Worm (Caenorhabditis elegans) whole organism, mixed stage, embryonic: ENCODE results near the gene C13A10.1.

Experiments used
- M03D4.4 ChIP-seq: sonication (generic microtip); optimal IDR thresholded peaks from 2 replicates; lab custom pipeline; 2017; ENCODE audit warnings: mild to moderate bottlenecking, missing genetic modification characterization, missing compliant biosample characterization
- bed-3 ChIP-seq: fragments of 200-800 bp; sonication (Bioruptor generic); optimal IDR thresholded peaks from 3 replicates; lab custom pipeline; 2018; ENCODE audit warnings: mild to moderate bottlenecking, missing genetic modification characterization, moderate library complexity, missing compliant biosample characterization
- blmp-1 ChIP-seq: fragments of 150-350 bp; optimal IDR thresholded peaks from 2 replicates; lab custom pipeline; 2014; ENCODE audit warnings: missing biosample characterization, missing genetic modification characterization
- ceh-39 ChIP-seq: fragments of 150-350 bp; optimal IDR thresholded peaks from 2 replicates; lab custom pipeline; 2014; ENCODE audit warnings: missing biosample characterization, missing genetic modification characterization
- ceh-83 ChIP-seq: fragments of 200-800 bp; sonication (Bioruptor generic); optimal IDR thresholded peaks from 2 replicates; lab custom pipeline; 2018; ENCODE audit warnings: mild to moderate bottlenecking, missing genetic modification characterization, missing compliant biosample characterization
- ces-1 ChIP-seq: fragments of 150-350 bp; optimal IDR thresholded peaks from 2 replicates; lab custom pipeline; 2014; ENCODE audit warnings: missing biosample characterization, missing genetic modification reagents, missing genetic modification characterization
- drap-1 ChIP-seq: fragments of 200-800 bp; sonication (Bioruptor generic); optimal IDR thresholded peaks from 3 replicates; lab custom pipeline; 2018; ENCODE audit warnings: mild to moderate bottlenecking, missing genetic modification characterization, missing compliant biosample characterization
- elt-1 ChIP-seq: sonication (generic microtip); optimal IDR thresholded peaks from 2 replicates; lab custom pipeline; 2017; ENCODE audit warnings: missing genetic modification characterization, mild to moderate bottlenecking, missing compliant biosample characterization, antibody characterized with exemption, moderate library complexity, borderline replicate concordance; ENCODE audit not compliant: insufficient read depth
- elt-3 ChIP-seq: fragments of 150-350 bp; optimal IDR thresholded peaks from 2 replicates; lab custom pipeline; 2014; ENCODE audit warnings: missing biosample characterization, missing genetic modification characterization
- flh-1 ChIP-seq: fragments of 200-800 bp; sonication (Bioruptor generic); optimal IDR thresholded peaks from 2 replicates; lab custom pipeline; 2018; ENCODE audit warnings: mild to moderate bottlenecking, missing genetic modification characterization, moderate library complexity, missing compliant biosample characterization
- ham-2 ChIP-seq: fragments of 200-800 bp; sonication (Bioruptor generic); optimal IDR thresholded peaks from 2 replicates; lab custom pipeline; 2018; ENCODE audit warnings: mild to moderate bottlenecking, missing genetic modification characterization, missing compliant biosample characterization
- hlh-1 ChIP-seq: fragments of 150-350 bp; optimal IDR thresholded peaks from 2 replicates; lab custom pipeline; 2014; ENCODE audit warnings: missing biosample characterization, missing genetic modification reagents, missing genetic modification characterization
- lin-13 ChIP-seq: fragments of 150-350 bp; optimal IDR thresholded peaks from 2 replicates; lab custom pipeline; 2014; ENCODE audit warnings: missing biosample characterization, missing genetic modification characterization
- lin-32 ChIP-seq: fragments of 200-800 bp; sonication (Bioruptor generic); optimal IDR thresholded peaks from 2 replicates; lab custom pipeline; 2018; ENCODE audit warnings: mild to moderate bottlenecking, missing genetic modification characterization, missing compliant biosample characterization
- lsy-2 ChIP-seq: fragments of 150-350 bp; optimal IDR thresholded peaks from 2 replicates; lab custom pipeline; 2014; ENCODE audit warnings: missing biosample characterization, missing genetic modification characterization
- mab-5 ChIP-seq: fragments of 150-350 bp; optimal IDR thresholded peaks from 2 replicates; lab custom pipeline; 2014; ENCODE audit warnings: missing biosample characterization, missing genetic modification characterization
- mep-1 ChIP-seq: fragments of 150-350 bp; optimal IDR thresholded peaks from 2 replicates; lab custom pipeline; 2017; ENCODE audit warnings: missing biosample characterization, missing genetic modification reagents, missing genetic modification characterization, inconsistent platforms
- mls-2 ChIP-seq: sonication (generic microtip); optimal IDR thresholded peaks from 2 replicates; lab custom pipeline; 2016; ENCODE audit warnings: mild to moderate bottlenecking, missing genetic modification characterization, moderate library complexity, missing compliant biosample characterization
- nhr-12 ChIP-seq: fragments of 150-350 bp; optimal IDR thresholded peaks from 2 replicates; lab custom pipeline; 2014; ENCODE audit warnings: missing biosample characterization, missing genetic modification characterization
- nhr-2 ChIP-seq: fragments of 150-350 bp; optimal IDR thresholded peaks from 2 replicates; lab custom pipeline; 2014; ENCODE audit warnings: missing biosample characterization, missing genetic modification characterization
- nhr-237 ChIP-seq: fragments of 150-350 bp; optimal IDR thresholded peaks from 2 replicates; lab custom pipeline; 2014; ENCODE audit warnings: missing biosample characterization, missing genetic modification characterization
- nhr-28 ChIP-seq: fragments of 150-350 bp; optimal IDR thresholded peaks from 2 replicates; lab custom pipeline; 2014; ENCODE audit warnings: missing biosample characterization, missing genetic modification characterization
- nhr-76 ChIP-seq: sonication (generic microtip); optimal IDR thresholded peaks from 2 replicates; lab custom pipeline; 2017; ENCODE audit warnings: missing biosample characterization, missing genetic modification characterization
- pha-4 ChIP-seq: fragments of 150-350 bp; optimal IDR thresholded peaks from 2 replicates; lab custom pipeline; 2018; ENCODE audit warnings: missing biosample characterization, missing genetic modification reagents, missing genetic modification characterization
- sem-2 ChIP-seq: fragments of 200-800 bp; sonication (Bioruptor generic); optimal IDR thresholded peaks from 2 replicates; lab custom pipeline; 2018; ENCODE audit warnings: mild to moderate bottlenecking, missing genetic modification characterization, missing compliant biosample characterization
- snpc-4 ChIP-seq: fragments of 150-350 bp; optimal IDR thresholded peaks from 2 replicates; lab custom pipeline; 2014; ENCODE audit warnings: missing biosample characterization, missing genetic modification characterization
- sptf-1 ChIP-seq: sonication (generic microtip); optimal IDR thresholded peaks from 2 replicates; lab custom pipeline; 2017; ENCODE audit warnings: mild to moderate bottlenecking, missing genetic modification characterization, moderate library complexity, missing compliant biosample characterization
- tbx-8 ChIP-seq: fragments of 200-800 bp; sonication (Bioruptor generic); optimal IDR thresholded peaks from 2 replicates; lab custom pipeline; 2018; ENCODE audit warnings: mild to moderate bottlenecking, missing genetic modification characterization, moderate library complexity, missing compliant biosample characterization
- unc-120 ChIP-seq: sonication (generic microtip); optimal IDR thresholded peaks from 2 replicates; lab custom pipeline; 2017; ENCODE audit warnings: missing genetic modification characterization, missing compliant biosample characterization; ENCODE audit not compliant: poor library complexity, severe bottlenecking
- unc-39 ChIP-seq: fragments of 150-350 bp; optimal IDR thresholded peaks from 2 replicates; lab custom pipeline; 2014; ENCODE audit warnings: missing biosample characterization, missing genetic modification characterization
- unc-62 ChIP-seq: fragments of 150-350 bp; optimal IDR thresholded peaks from 2 replicates; lab custom pipeline; 2014; ENCODE audit warnings: missing biosample characterization, missing genetic modification reagents, missing genetic modification characterization
- zip-8 ChIP-seq: fragments of 150-350 bp; optimal IDR thresholded peaks from 2 replicates; lab custom pipeline; 2014; ENCODE audit warnings: missing biosample characterization, missing genetic modification characterization
- ztf-11 ChIP-seq: fragments of 150-350 bp; optimal IDR thresholded peaks from 2 replicates; lab custom pipeline; 2014; ENCODE audit warnings: missing biosample characterization, missing genetic modification characterization

Gene C13A10.1

ce11 chrII:1368756-1369155 lies 13.3 kb upstream of the C13A10.1 start:
- TF ChIP-seq nhr-237 (tag; lab: Kevin White, UChicago) (no peak), snpc-4 (tag; lab: Kevin White, UChicago) (no peak), nhr-76 (tag; lab: Kevin White, UChicago) (no peak), hlh-1 (no peak), lsy-2 (tag; lab: Kevin White, UChicago) (no peak), sptf-1 (tag; lab: Kevin White, UChicago) (no peak), elt-3 (no peak), ztf-11 (tag; lab: Kevin White, UChicago) (no peak), unc-120 (tag; lab: Kevin White, UChicago) (no peak), zip-8 (tag; lab: Kevin White, UChicago) (no peak), nhr-2 (no peak), elt-1 (no peak), ham-2 (GFP tag; lab: Kevin White, UChicago) (no peak)

ce11 chrII:1365985-1366384 lies 10.5 kb upstream of the C13A10.1 start:
- TF ChIP-seq ceh-83 (no peak), lsy-2 (tag; lab: Kevin White, UChicago) (no peak), mab-5 (no peak), lin-32 (GFP tag; lab: Kevin White, UChicago) (no peak), unc-62 (GFP tag; lab: Kevin White, UChicago) (no peak), mep-1 (tag; lab: Kevin White, UChicago) (no peak), flh-1 (GFP tag; lab: Kevin White, UChicago) (no peak), blmp-1 (tag; lab: Kevin White, UChicago) (no peak)

ce11 chrII:1362423-1362822 lies 7.0 kb upstream of the C13A10.1 start:
- TF ChIP-seq lsy-2 (tag; lab: Kevin White, UChicago) (no peak), snpc-4 (tag; lab: Kevin White, UChicago) (no peak), bed-3 (GFP tag; lab: Kevin White, UChicago) (no peak), lin-32 (GFP tag; lab: Kevin White, UChicago) (no peak), pha-4 (no peak), sptf-1 (tag; lab: Kevin White, UChicago) (no peak), tbx-8 (no peak), ces-1 (no peak), nhr-76 (tag; lab: Kevin White, UChicago) (no peak)

- TF ChIP-seq nhr-76 (tag; lab: Kevin White, UChicago): no peak
- no peak for TF ChIP-seq mep-1 (tag; lab: Kevin White, UChicago)
- no peak for TF ChIP-seq lsy-2 (tag; lab: Kevin White, UChicago)
- TF ChIP-seq nhr-12 (tag; lab: Kevin White, UChicago): no peak
- no peak for TF ChIP-seq snpc-4 (tag; lab: Kevin White, UChicago)
- no peak for TF ChIP-seq ceh-39 (tag; lab: Kevin White, UChicago)
- no peak for TF ChIP-seq ztf-11 (tag; lab: Kevin White, UChicago)
- TF ChIP-seq bed-3 (GFP tag; lab: Kevin White, UChicago): no peak
- no peak for TF ChIP-seq elt-1
- no peak for TF ChIP-seq flh-1 (GFP tag; lab: Kevin White, UChicago)
- TF ChIP-seq blmp-1 (tag; lab: Kevin White, UChicago): no peak
- no peak for TF ChIP-seq lin-32 (GFP tag; lab: Kevin White, UChicago)
- TF ChIP-seq nhr-28 (tag; lab: Kevin White, UChicago): no peak
- TF ChIP-seq ceh-83: no peak
- no peak for TF ChIP-seq ces-1
- no peak for TF ChIP-seq ham-2 (GFP tag; lab: Kevin White, UChicago)
- TF ChIP-seq hlh-1: no peak
- no peak for TF ChIP-seq drap-1
- TF ChIP-seq unc-120 (tag; lab: Kevin White, UChicago): no peak
- TF ChIP-seq, all 35 proteins: peak for 0
Observed at ce11 chrII:1360257-1360656, 4.8 kb upstream of the C13A10.1 start.

- TF ChIP-seq mls-2 (tag; lab: Kevin White, UChicago) (no peak), bed-3 (GFP tag; lab: Kevin White, UChicago) (no peak), ceh-83 (no peak), unc-62 (GFP tag; lab: Kevin White, UChicago) (no peak), lin-13 (tag; lab: Kevin White, UChicago) (no peak), elt-1 (no peak), nhr-76 (tag; lab: Kevin White, UChicago) (no peak), hlh-1 (no peak), M03D4.4 (no peak), drap-1 (no peak), mep-1 (tag; lab: Kevin White, UChicago) (no peak), unc-39 (tag; lab: Kevin White, UChicago) (no peak), elt-3 (no peak), sem-2 (GFP tag; lab: Kevin White, UChicago) (no peak), ces-1 (no peak), ztf-11 (tag; lab: Kevin White, UChicago) (no peak), mab-5 (no peak)
Observed at ce11 chrII:1357905-1358304, 2.5 kb upstream of the C13A10.1 start, which contains the start of gene C13A10.2. C13A10.2 (minus strand) TSS chrII:1358005.
